Worm (Caenorhabditis elegans): ENCODE results near the gene txdc-9.

The txdc-9 gene

DNA sequence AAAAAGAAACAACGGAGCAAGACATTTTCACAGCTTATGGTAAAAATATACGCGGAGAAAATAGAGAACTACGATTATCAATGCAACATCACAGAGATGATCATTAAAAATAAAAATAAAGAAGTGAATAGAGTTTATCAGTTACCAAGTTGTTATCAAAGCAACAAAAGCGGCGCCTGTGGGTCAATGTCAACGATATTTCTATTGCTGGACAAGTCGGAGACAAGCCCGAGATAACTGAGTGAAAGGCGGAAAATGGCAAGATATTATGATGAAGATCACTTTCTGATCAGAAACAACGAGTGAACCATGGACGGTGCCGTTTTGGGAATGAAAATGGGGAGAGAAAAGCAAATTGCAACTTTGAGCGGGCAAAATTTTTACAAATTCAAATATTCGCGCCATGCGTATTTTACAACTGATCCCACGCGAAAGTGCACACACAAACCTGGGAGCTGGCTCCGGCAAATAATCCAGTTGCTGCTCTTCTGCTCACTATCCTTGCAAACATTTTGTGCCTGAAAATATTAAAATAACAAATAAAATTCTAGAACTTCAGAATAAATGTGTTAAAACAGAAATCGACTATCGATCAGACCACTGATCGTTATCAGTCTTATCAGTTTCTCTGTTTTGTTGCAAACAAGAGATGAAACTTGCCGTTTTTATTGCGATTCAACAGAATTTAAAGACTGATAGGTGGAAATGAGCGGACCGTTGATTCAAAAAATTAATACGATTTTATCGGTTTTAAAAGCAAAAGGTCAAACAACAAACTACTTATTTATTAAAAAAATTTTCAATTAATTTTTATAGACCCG, 10.5 kb downstream of the txdc-9 start, which contains the start of gene mel-32 (continued):
- TF ChIP-seq let-607 (tag; optimal IDR thresholded peaks at IDR 0.05) (peak in 1 of 2 experiments; percentile 21), Y53G8AR.9 (GFP tag; conservative IDR thresholded peaks at IDR 0.05) (peak; percentile 76; the same call in 1 of the 2 replicates), egl-18 (GFP tag; IDR thresholded peaks at IDR 0.05) (no peak), ztf-18 (tag; optimal IDR thresholded peaks at IDR 0.05) (no peak), nfyb-1 (GFP tag; IDR thresholded peaks at IDR 0.05) (peak; percentile 49; the same call in 1 of the 2 replicates), aptf-2 (GFP tag; conservative IDR thresholded peaks at IDR 0.05) (0 out of 2 replicates have a peak, but pooled peaks have one; percentile 30), ceh-79 (tag; optimal IDR thresholded peaks at IDR 0.05) (no peak), ama-1 (optimal IDR thresholded peaks at IDR 0.05) (no peak), ama-1 (GFP tag; optimal IDR thresholded peaks at IDR 0.05) (no peak), F49E8.2 (tag; optimal IDR thresholded peaks at IDR 0.05; ENCODE audit: insufficient read depth) (no peak), snpc-3.4 (tag; optimal IDR thresholded peaks at IDR 0.05) (no peak), sptf-2 (GFP tag; optimal IDR thresholded peaks at IDR 0.05) (no peak), lsy-27 (tag; optimal IDR thresholded peaks at IDR 0.05; ENCODE audit: borderline replicate concordance, insufficient read depth) (no peak), madf-3 (GFP tag; IDR thresholded peaks at IDR 0.05) (no peak), lag-1 (GFP tag; IDR thresholded peaks at IDR 0.05) (no peak), mcd-1 (GFP tag; IDR thresholded peaks at IDR 0.05) (peak; percentile 49), ztf-28 (GFP tag; IDR thresholded peaks at IDR 0.05) (0 out of 2 replicates have a peak, but pooled peaks have one; percentile 33), tbp1 (GFP tag; optimal IDR thresholded peaks at IDR 0.05) (peak; percentile 24), Y95B8A.8 (GFP tag; IDR thresholded peaks at IDR 0.05) (0 out of 2 replicates have a peak, but pooled peaks have one; percentile 72), dpff-1 (tag; optimal IDR thresholded peaks at IDR 0.05) (no peak), snpc-1.1 (tag; optimal IDR thresholded peaks at IDR 0.05; ENCODE audit: insufficient read depth) (no peak), lin-35 (GFP tag; optimal IDR thresholded peaks at IDR 0.05) (peak; percentile 21 to 55 (median 33)), tlf-1 (GFP tag; optimal IDR thresholded peaks at IDR 0.05) (peak; percentile 80), hrde-1 (tag; optimal IDR thresholded peaks at IDR 0.05; ENCODE audit: borderline replicate concordance) (peak; percentile 12), ets-4 (GFP tag; optimal IDR thresholded peaks at IDR 0.05) (no peak), pha-4 (tag; optimal IDR thresholded peaks at IDR 0.05) (no peak), xnd-1 (tag; optimal IDR thresholded peaks at IDR 0.05) (peak; percentile 85), lsl-1 (GFP tag; optimal IDR thresholded peaks at IDR 0.05) (peak; percentile 76), Y67H2A.10 (GFP tag; conservative IDR thresholded peaks at IDR 0.05) (0 out of 2 replicates have a peak, but pooled peaks have one; percentile 36), ekl-4 (GFP tag; IDR thresholded peaks at IDR 0.05) (peak; percentile 79), dox-1 (GFP tag; IDR thresholded peaks at IDR 0.05) (peak; percentile 84), dpl-1 (GFP tag; optimal IDR thresholded peaks at IDR 0.05) (peak; percentile 89), die-1 (tag; optimal IDR thresholded peaks at IDR 0.05) (no peak), Y53F4B.3 (GFP tag; IDR thresholded peaks at IDR 0.05) (no peak), ZK185.1 (tag; optimal IDR thresholded peaks at IDR 0.05; ENCODE audit: poor library complexity, severe bottlenecking) (peak; percentile 64), nhr-80 (tag; optimal IDR thresholded peaks at IDR 0.05) (peak; percentile 17), aptf-3 (GFP tag; IDR thresholded peaks at IDR 0.05) (no peak), efl-1 (GFP tag; optimal IDR thresholded peaks at IDR 0.05) (peak; percentile 97), egl-44 (GFP tag; IDR thresholded peaks at IDR 0.05) (no peak), ceh-27 (GFP tag; optimal IDR thresholded peaks at IDR 0.05) (no peak), mel-28 (tag; optimal IDR thresholded peaks at IDR 0.05; ENCODE audit: borderline replicate concordance) (no peak), rpc-1 (optimal IDR thresholded peaks at IDR 0.05) (no peak), rpc-1 (tag; optimal IDR thresholded peaks at IDR 0.05) (no peak), mes-4 (tag; optimal IDR thresholded peaks at IDR 0.05) (no peak), tbx-9 (tag; optimal IDR thresholded peaks at IDR 0.05; ENCODE audit: borderline replicate concordance) (no peak), mxl-1 (tag; optimal IDR thresholded peaks at IDR 0.05) (no peak)
